Worm (Caenorhabditis elegans) whole organism, L4/young adult: Measurements from ENCODE around the gene msp-57.

Experiments used
- W03F9.2 ChIP-seq: fragments of 150-350 bp; optimal IDR thresholded peaks from 2 replicates; lab custom pipeline; 2014; ENCODE audit warnings: missing biosample characterization, missing genetic modification characterization
- dao-5 ChIP-seq: sonication (generic microtip); optimal IDR thresholded peaks from 2 replicates; lab custom pipeline; 2016; ENCODE audit warnings: missing genotype, missing genetic modification characterization, moderate library complexity, missing compliant biosample characterization
- him-1 ChIP-seq: sonication (generic microtip); optimal IDR thresholded peaks from 2 replicates; lab custom pipeline; 2016; ENCODE audit warnings: missing genotype, missing genetic modification reagents, missing genetic modification characterization, missing compliant biosample characterization

msp-57 gene

ce11 chrIV:5086243-5086960 is 24.0 kb downstream of the msp-57 start:
- TF ChIP-seq him-1 = no peak
- TF ChIP-seq dao-5 (tag; lab: Kevin White, UChicago) = no peak
- TF ChIP-seq W03F9.2 (tag; lab: Kevin White, UChicago) = no peak

DNA sequence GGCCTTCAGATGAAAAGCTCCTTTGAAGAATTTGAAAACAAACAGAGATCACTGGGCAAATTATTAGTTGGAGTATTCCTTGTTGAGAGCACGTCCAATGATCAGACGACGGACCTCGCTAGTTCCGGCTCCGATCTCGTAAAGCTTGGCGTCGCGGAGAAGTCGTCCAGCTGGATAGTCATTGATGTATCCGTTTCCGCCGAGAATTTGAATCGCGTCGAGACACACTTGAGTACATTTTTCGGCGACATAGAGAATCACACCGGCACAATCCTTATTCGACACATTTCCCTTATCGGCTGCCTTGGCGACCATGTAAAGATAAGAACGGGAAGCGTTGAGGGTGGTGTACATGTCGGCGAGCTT is 24.6 kb downstream of the msp-57 start:
- no peak for TF ChIP-seq him-1
- no peak for TF ChIP-seq dao-5 (tag; lab: Kevin White, UChicago)
- no peak for TF ChIP-seq W03F9.2 (tag; lab: Kevin White, UChicago)

DNA sequence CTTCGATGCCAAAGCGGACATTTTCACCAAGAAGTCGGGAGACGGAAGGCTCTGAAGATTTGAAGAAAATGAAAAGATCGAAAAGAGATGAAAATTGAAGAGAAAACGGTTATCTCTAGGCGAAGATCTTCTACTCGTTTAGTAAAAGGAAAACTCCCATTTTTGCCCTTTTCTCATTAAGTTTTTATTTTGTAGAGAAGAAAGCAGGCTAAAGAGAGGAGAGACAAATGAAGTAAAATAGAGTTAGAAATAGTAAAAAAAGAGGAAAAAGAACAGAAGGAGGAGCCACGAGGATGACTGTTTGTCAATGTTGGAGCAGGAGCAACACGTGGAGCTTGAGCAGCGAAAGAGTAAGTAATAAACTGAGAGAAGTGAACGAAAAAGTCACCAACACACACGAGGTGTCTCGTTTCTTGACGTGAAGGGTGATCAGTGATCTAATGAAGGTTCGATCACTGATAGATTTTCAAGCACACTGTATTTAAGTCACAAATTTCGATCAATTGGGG is 26.5 kb downstream of the msp-57 start, which contains the start of gene ivd-1:
TSS of gene ivd-1 (minus strand) at position 51 of the 509 bp plus-strand sequence.
- no peak for TF ChIP-seq W03F9.2 (tag; lab: Kevin White, UChicago)
- TF ChIP-seq him-1 = no peak
- no peak for TF ChIP-seq dao-5 (tag; lab: Kevin White, UChicago)

ce11 chrIV:5090993-5091793 is 28.8 kb downstream of the msp-57 start, which contains the start of the genes snpn-1 and C02B10.4:
TSS of gene snpn-1 (minus strand) at chrIV:5091043.
TSS of gene C02B10.4 (plus strand) at chrIV:5091586.
- TF ChIP-seq dao-5 (tag; lab: Kevin White, UChicago) (no peak), W03F9.2 (tag; lab: Kevin White, UChicago) (peak; percentile 52), him-1 (peak; percentile 15)

DNA sequence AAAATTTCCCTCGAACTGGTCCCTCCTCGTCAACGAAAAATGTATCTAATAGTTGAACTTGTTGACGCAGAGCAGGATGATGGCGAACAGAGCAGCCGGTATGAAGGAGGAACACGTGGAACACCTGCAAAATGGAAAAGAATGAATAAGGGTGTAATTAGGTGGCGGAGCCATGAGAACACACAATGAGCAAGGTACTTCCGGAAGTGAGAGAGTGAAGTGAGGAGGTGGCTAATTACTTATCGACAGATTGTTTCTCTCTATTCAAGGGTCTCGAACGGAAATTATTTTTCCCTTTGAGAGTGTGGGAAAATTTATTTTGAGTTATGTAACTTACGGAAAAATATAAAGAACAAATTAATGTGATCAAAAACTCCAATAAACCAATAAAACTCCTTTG is 31.1 kb downstream of the msp-57 start:
- TF ChIP-seq him-1 = no peak
- TF ChIP-seq dao-5 (tag; lab: Kevin White, UChicago) = no peak
- no peak for TF ChIP-seq W03F9.2 (tag; lab: Kevin White, UChicago)

DNA sequence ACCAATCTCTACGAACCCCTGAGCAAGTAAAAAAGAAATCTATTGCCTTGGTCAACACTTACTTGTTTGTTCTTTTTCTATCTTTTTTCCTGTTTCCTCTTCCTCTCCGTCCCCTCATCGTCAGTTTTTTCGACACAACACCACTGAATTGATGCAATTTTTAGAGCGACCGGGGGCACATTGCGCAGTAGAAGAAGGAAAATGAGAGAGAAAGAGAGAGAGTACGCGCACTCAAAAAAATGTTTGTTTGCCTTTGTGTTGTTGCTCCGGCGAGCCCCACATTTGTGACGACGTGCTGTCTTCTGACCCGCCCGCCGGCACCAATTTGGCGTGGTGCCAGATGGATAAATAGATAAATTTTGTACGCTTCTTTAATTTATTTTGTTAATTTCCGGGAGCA is 37.8 kb downstream of the msp-57 start:
- TF ChIP-seq him-1 (peak; percentile 48), W03F9.2 (tag; lab: Kevin White, UChicago) (no peak)

DNA sequence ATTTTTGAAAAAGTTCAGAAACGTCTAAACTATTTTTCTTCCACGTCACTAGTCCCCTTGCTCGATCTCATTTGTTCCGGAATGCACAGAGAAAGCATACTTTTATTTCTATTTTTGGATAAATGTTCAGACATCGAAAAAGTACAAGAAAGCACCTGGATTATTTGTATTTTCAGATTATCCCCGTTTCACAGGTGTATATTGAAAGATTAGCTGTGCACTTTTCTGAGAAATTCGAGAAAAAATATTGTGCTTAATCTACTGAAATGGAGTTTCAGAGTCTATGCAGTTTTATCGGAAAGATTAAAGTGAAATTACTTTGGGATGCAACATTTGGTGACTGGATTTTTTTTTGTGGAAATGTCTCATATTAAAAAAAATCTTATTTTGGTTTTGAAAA is 39.6 kb downstream of the msp-57 start:
- no peak for TF ChIP-seq W03F9.2 (tag; lab: Kevin White, UChicago)
- TF ChIP-seq him-1 = no peak
- no peak for TF ChIP-seq dao-5 (tag; lab: Kevin White, UChicago)

ce11 chrIV:5103229-5103894 is 41.0 kb downstream of the msp-57 start, which contains the start of gene C02B10.3:
TSS of gene C02B10.3 (minus strand) at chrIV:5103279.
- TF ChIP-seq dao-5 (tag; lab: Kevin White, UChicago) (no peak), him-1 (peak; percentile 48), W03F9.2 (tag; lab: Kevin White, UChicago) (no peak)

DNA sequence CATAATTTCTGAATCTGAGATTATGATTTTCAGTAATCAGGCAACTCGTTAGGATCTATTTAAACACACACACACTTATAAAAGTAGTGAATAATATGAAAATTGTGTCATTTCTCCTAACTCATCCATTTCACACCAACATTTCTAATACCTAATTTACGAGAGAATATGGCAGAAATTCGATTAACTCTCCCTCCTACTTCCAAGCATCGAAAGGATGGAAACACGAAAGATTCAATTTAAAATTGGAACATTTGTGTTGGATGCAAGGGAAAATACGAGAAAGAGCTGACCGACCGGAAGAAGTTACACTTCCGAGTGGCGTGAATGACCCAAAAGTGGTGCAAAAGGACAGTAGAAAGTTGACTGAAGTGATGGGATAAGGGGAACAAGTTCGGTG is 46.6 kb downstream of the msp-57 start:
- TF ChIP-seq him-1 = no peak
- no peak for TF ChIP-seq dao-5 (tag; lab: Kevin White, UChicago)
- no peak for TF ChIP-seq W03F9.2 (tag; lab: Kevin White, UChicago)

- TF ChIP-seq dao-5 (tag; lab: Kevin White, UChicago) (no peak), him-1 (no peak), W03F9.2 (tag; lab: Kevin White, UChicago) (no peak)
Measured at ce11 chrIV:5109943-5110342, 47.6 kb downstream of the msp-57 start.

DNA sequence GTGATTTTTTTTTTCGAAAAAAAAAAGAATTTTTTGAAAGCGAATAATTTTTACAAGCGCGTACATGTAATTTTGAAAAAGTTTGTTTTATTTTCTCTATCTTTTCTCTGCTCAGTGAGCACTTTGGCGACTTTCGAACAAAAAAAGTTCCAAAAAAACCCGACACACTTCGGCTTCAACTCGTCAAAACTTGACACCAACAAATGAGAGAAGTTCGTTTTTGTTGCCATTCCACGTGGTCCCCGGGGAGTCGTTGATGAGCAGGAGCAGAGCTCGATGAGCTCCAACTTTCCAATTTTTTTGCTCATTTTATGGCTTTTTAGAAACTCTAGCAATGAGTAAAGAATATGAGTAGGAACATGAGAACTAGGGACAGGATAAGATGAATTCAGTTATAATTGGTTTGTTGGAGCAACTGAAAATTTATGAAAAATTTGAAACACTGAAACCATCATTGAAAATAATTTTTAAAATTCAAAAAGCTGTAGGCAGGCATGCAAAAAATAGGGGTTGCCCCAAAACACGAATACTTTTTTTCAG is 48.1 kb downstream of the msp-57 start:
- TF ChIP-seq him-1 = no peak
- no peak for TF ChIP-seq dao-5 (tag; lab: Kevin White, UChicago)
- TF ChIP-seq W03F9.2 (tag; lab: Kevin White, UChicago) = no peak

ce11 chrIV:5111533-5111932 is 49.2 kb downstream of the msp-57 start, which contains the start of gene AC7.3:
TSS of gene AC7.3 (plus strand) at chrIV:5111833.
- no peak for TF ChIP-seq dao-5 (tag; lab: Kevin White, UChicago)
- TF ChIP-seq W03F9.2 (tag; lab: Kevin White, UChicago) = no peak
- no peak for TF ChIP-seq him-1
